Worm (Caenorhabditis elegans): ENCODE results near the gene tald-1.

- TF ChIP-seq pha-4 (GFP tag; IDR thresholded peaks at IDR 0.05), result no peak
- no peak for TF ChIP-seq pha-4 (tag; optimal IDR thresholded peaks at IDR 0.05)
- no peak for TF ChIP-seq R02D3.7 (tag; optimal IDR thresholded peaks at IDR 0.05)
- no peak for TF ChIP-seq lin-29 (GFP tag; IDR thresholded peaks at IDR 0.05)
- no peak for TF ChIP-seq zag-1 (tag; optimal IDR thresholded peaks at IDR 0.05)
Observed at ce11 chrIV:4423026-4423425, 36.6 kb downstream of the tald-1 start.
